Worm (Caenorhabditis elegans): ENCODE data around the gene atl-1.

atl-1 gene

DNA sequence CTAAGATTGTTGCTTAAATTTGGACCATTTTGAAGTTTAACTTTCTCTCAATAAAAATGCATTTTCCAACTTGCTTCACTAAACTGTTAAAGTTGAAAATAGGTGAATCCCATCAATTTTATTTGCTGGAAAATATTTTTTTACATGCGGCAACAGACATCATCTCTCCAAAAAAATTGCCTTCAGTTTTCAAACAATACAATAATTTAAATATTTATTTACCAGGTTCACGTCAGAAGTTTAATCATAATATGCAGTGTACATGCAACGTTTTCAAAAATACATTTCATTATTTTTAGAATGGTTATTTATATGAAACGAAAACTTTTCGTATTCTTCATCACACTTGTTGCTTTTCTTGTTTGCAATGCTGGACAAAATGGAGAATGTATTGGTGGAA lies 14.5 kb downstream of the atl-1 start, which contains the start of gene T06E4.5:
Gene T06E4.5, plus strand, starts transcription at position 301 of the 400 bp plus-strand sequence.
- no peak for TF ChIP-seq dpl-1 (GFP tag; optimal IDR thresholded peaks at IDR 0.05)

DNA sequence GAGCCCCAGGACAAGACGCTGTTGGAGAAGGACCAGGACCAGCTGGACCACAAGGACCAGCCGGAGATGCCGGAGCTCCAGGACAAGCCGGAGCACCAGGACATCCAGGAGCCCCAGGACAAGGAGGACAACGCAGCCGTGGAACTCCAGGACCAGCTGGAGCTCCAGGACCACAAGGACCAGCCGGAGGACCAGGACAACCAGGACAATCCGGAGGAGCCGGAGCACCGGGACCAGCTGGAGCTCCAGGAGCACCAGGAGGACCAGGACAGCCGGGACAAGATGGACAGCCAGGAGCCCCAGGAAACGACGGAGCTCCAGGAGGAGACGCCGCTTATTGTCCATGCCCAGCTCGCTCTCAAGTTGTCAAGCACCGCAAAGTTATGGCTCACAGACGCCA lies 14.9 kb downstream of the atl-1 start:
- TF ChIP-seq nhr-71 (tag; optimal IDR thresholded peaks at IDR 0.05) (no peak), ceh-8 (GFP tag; optimal IDR thresholded peaks at IDR 0.05) (no peak), hpl-2 (GFP tag; optimal IDR thresholded peaks at IDR 0.05) (no peak), nhr-85 (tag) (no peak), nhr-12 (tag; optimal IDR thresholded peaks at IDR 0.05) (no peak), ama-1 (optimal IDR thresholded peaks at IDR 0.05) (no peak)

DNA sequence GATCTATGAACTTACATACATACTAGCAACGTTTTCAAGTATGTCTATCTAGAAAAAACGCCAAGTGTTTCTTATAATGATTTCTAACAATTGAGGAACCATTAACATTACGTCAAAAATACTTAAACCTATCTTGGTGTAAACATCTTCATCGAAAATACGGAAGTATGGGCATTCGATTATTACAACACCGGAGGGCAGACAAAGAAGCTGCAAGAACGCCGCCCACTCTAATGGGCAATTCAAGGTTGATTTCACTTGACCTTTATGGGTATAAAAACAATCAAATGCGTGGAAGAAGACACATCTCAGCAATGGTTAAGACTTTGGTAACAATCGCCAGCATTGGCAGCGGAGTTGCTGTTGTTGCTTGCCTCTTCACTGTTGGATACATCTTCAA lies 15.8 kb downstream of the atl-1 start, which contains the start of gene col-146:
Gene col-146, plus strand, starts transcription at position 301 of the 400 bp plus-strand sequence.
- no peak for TF ChIP-seq fkh-8 (tag; optimal IDR thresholded peaks at IDR 0.05)
- no peak for TF ChIP-seq zag-1 (tag; optimal IDR thresholded peaks at IDR 0.05)
- no peak for TF ChIP-seq egl-13 (tag; optimal IDR thresholded peaks at IDR 0.05)
- TF ChIP-seq elt-3 (tag; optimal IDR thresholded peaks at IDR 0.05), result no peak
- TF ChIP-seq aly-2 (tag; optimal IDR thresholded peaks at IDR 0.05), result no peak

DNA sequence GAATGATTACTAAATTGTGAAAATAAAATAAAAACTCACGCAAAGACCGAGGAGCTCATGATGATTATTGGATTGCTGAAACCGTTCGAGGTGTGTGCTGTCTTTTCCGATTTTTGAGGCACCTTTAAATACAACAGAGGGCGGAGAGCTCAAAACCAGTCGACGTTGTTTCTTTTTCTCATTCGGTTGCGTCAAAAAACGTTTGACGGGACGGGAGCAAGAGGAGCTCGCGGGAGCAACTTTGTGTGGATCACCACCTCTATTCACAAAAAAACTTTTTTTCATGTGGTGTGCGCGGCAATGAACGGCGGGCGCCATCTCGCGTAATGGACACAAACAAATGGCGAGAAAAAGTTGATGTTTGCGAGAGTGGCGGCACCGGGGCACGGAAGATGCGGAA lies 16.3 kb downstream of the atl-1 start, which contains the start of gene idpc-3:
Gene idpc-3, minus strand, starts transcription at position 101 of the 400 bp plus-strand sequence.
- no peak for TF ChIP-seq rnt-1 (tag; optimal IDR thresholded peaks at IDR 0.05)
- TF ChIP-seq efl-1 (optimal IDR thresholded peaks at IDR 0.05), result no peak
- peak in 1 of 2 experiments; percentile 21 for TF ChIP-seq efl-1 (GFP tag; optimal IDR thresholded peaks at IDR 0.05 in 1 of 2)

DNA sequence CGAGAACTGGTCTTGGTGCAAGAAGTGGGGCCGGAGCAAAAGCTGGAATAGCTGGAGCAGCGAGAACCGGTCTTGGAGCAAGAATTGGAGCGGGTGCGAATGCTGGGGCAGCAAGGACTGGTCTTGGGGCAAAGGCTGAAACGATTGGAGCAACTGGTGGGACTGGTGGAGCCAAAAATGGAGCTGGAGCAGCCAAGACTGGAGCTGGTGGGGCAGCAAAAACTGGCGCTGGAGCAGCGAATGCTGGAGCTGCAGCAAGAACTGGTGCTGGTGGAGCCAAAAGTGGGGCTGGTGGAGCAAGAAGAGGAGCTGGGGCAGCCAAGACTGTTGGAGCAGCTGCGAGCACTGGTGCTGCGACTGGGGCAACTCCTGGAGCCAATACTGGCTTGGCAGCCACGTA lies 16.8 kb downstream of the atl-1 start:
- TF ChIP-seq ceh-8 (GFP tag; optimal IDR thresholded peaks at IDR 0.05) (peak; percentile 15), nhr-71 (tag; optimal IDR thresholded peaks at IDR 0.05) (no peak)

DNA sequence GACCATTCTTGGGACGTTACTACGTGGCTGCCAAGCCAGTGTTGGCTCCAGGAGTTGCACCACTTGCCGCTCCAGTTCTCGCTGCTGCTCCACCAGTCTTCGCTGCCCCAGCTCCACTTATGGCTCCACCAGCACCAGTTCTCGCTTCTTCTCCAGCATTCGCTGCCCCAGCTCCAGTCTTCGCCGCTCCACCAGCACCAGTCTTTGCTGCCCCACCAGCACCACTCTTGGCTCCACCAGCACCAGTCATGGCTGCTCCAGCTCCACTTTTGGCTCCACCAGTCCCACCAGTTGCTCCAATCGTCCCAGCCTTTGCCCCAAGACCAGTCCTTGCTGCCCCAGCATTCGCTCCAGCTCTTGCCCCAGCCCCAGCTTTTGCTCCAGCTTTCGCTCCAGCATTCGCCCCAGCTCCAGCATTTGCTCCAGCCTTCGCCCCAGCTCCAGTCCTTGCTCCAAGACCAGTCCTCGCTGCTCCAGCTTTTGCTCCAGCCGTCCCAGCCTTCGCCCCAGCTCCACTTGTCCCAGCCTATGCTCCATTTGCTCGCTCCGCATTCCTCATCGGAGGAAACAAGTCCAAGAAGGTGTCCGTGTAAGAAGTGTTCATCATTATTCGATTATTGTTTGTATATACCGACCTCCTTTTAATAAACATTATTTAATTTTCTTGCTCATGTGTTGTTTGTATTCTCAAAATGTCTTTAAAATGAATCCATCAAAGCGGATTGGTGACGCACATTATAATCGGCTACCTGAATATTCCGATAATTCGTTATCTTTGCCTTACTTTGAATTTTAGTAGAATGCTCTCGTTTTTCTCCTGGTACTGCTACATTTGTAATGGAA lies 19.6 kb downstream of the atl-1 start, which contains the start of gene T06E4.7:
Gene T06E4.7, plus strand, starts transcription at position 793 of the 843 bp plus-strand sequence.
- no peak for TF ChIP-seq unc-130 (tag; optimal IDR thresholded peaks at IDR 0.05)
- TF ChIP-seq sup-37 (GFP tag; optimal IDR thresholded peaks at IDR 0.05), result no peak
- peak; percentile 29 for TF ChIP-seq dsc-1 (tag; optimal IDR thresholded peaks at IDR 0.05)

DNA sequence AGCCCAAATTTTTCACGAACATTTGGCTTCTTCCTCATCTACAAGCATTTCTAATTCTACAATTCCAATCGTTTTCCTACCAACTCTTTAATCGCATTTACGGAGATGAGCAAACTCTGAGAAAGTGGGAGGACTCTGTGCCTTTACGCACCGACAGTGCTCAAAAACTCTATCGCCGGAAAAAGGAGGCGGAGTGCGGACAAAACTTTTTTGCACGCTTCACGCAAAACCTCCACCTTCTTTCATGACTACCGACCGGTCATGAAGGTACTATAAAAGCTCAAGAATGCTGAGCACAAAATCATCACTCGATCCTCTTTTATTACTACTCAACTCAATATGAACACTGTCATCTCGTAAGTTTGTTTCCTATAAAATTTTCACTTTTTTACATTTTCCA lies 20.3 kb downstream of the atl-1 start, which contains the start of gene idpc-4:
Gene idpc-4, plus strand, starts transcription at position 301 of the 400 bp plus-strand sequence.
- no peak for TF ChIP-seq ceh-90 (tag; optimal IDR thresholded peaks at IDR 0.05)
- no peak for TF ChIP-seq grh-1 (GFP tag; IDR thresholded peaks at IDR 0.05)
- no peak for TF ChIP-seq ztf-11 (tag; optimal IDR thresholded peaks at IDR 0.05)
- TF ChIP-seq ets-5 (GFP tag; IDR thresholded peaks at IDR 0.05), result no peak
- TF ChIP-seq nhr-47 (tag; optimal IDR thresholded peaks at IDR 0.05), result no peak
- no peak for TF ChIP-seq C16A3.4 (tag; optimal IDR thresholded peaks at IDR 0.05)
- TF ChIP-seq elt-2 (tag; optimal IDR thresholded peaks at IDR 0.05), result no peak
- TF ChIP-seq ceh-82 (tag; optimal IDR thresholded peaks at IDR 0.05), result no peak
- TF ChIP-seq nhr-76 (tag; optimal IDR thresholded peaks at IDR 0.05), result no peak
- TF ChIP-seq mdl-1 (tag; optimal IDR thresholded peaks at IDR 0.05), result no peak
- no peak for TF ChIP-seq hpl-2 (GFP tag; optimal IDR thresholded peaks at IDR 0.05)
- no peak for TF ChIP-seq lin-39 (tag; optimal IDR thresholded peaks at IDR 0.05)
- no peak for TF ChIP-seq ceh-8 (GFP tag; optimal IDR thresholded peaks at IDR 0.05)
- TF ChIP-seq ceh-63 (GFP tag; optimal IDR thresholded peaks at IDR 0.05), result no peak
- no peak for TF ChIP-seq tbx-2 (tag; optimal IDR thresholded peaks at IDR 0.05)
- TF ChIP-seq unc-62 (GFP tag; optimal IDR thresholded peaks at IDR 0.05), result no peak
- TF ChIP-seq nhr-84 (tag; optimal IDR thresholded peaks at IDR 0.05), result no peak
- TF ChIP-seq F16B12.6 (tag; optimal IDR thresholded peaks at IDR 0.05), result no peak
- no peak for TF ChIP-seq nhr-19 (GFP tag; conservative IDR thresholded peaks at IDR 0.05)
- no peak for TF ChIP-seq ama-1 (optimal IDR thresholded peaks at IDR 0.05)

Measured in whole organism, L1 larva.